Worm (Caenorhabditis elegans) whole organism, L4 larva: ENCODE data around the gene T07C4.12.

Experiments used
- F37D6.2 ChIP-seq: sonication (generic microtip); optimal IDR thresholded peaks from 2 replicates; lab custom pipeline; 2016; ENCODE audit warnings: mild to moderate bottlenecking, missing genetic modification characterization, missing compliant biosample characterization
- F49E8.2 ChIP-seq: sonication (generic microtip); optimal IDR thresholded peaks from 2 replicates; lab custom pipeline; 2016; ENCODE audit warnings: missing compliant biosample characterization, mild to moderate bottlenecking, missing genetic modification characterization, borderline replicate concordance
- T26A8.4 ChIP-seq: fragments of 200-800 bp; sonication (Bioruptor generic); IDR thresholded peaks from 2 replicates; pipeline ENCODE4 v1.3.6; 2022; ENCODE audit warnings: missing genetic modification characterization, missing compliant biosample characterization
- Y105C5A.15 ChIP-seq: fragments of 200-800 bp; sonication (Bioruptor generic); IDR thresholded peaks from 2 replicates; pipeline ENCODE4 v1.3.6; 2022; ENCODE audit warnings: missing genetic modification characterization, missing compliant biosample characterization
- Y48G9A.11 ChIP-seq: fragments of 200-800 bp; sonication (Bioruptor generic); IDR thresholded peaks from 2 replicates; pipeline ENCODE4 v1.3.6; 2022; ENCODE audit warnings: missing genetic modification reagents, missing genetic modification characterization, missing compliant biosample characterization
- Y5F2A.4 ChIP-seq: fragments of 200-800 bp; sonication (Bioruptor generic); optimal IDR thresholded peaks from 2 replicates; lab custom pipeline; 2018; ENCODE audit warnings: mild to moderate bottlenecking, missing genetic modification characterization, missing compliant biosample characterization
- aly-2 ChIP-seq: sonication (generic microtip); optimal IDR thresholded peaks from 2 replicates; lab custom pipeline; 2018; ENCODE audit warnings: missing biosample characterization, missing genetic modification characterization
- arid-1 ChIP-seq: fragments of 200-800 bp; sonication (Bioruptor generic); conservative IDR thresholded peaks from 2 replicates; pipeline ENCODE4 v1.3.6; 2022; ENCODE audit warnings: missing genetic modification reagents, missing genetic modification characterization, missing compliant biosample characterization
- ceh-28 ChIP-seq: fragments of 150-350 bp; optimal IDR thresholded peaks from 2 replicates; lab custom pipeline; 2014; ENCODE audit warnings: missing biosample characterization, missing genetic modification reagents, missing genetic modification characterization
- ceh-44 ChIP-seq: fragments of 200-800 bp; sonication (Bioruptor generic); IDR thresholded peaks from 2 replicates; pipeline ENCODE4 v1.3.6; 2022; ENCODE audit warnings: missing genetic modification reagents, missing genetic modification characterization, missing compliant biosample characterization
- ces-1 ChIP-seq: fragments of 150-350 bp; sonication (generic microtip); optimal IDR thresholded peaks from 4 replicates; lab custom pipeline; 2014; ENCODE audit warnings: missing biosample characterization, missing genetic modification reagents, missing genetic modification characterization
- daf-16 ChIP-seq, 3 experiments: sonication (generic microtip); optimal IDR thresholded peaks; 2 replicates each; lab custom pipeline; 2016 to 2017; ENCODE audit warnings: missing genetic modification characterization in 3 of 3, missing genetic modification reagents in 3 of 3, mild to moderate bottlenecking in 2 of 3, missing compliant biosample characterization in 2 of 3, missing biosample characterization in 1 of 3, moderate library complexity in 1 of 3
- dpl-1 ChIP-seq: fragments of 150-350 bp; optimal IDR thresholded peaks from 2 replicates; lab custom pipeline; 2014; ENCODE audit warnings: missing biosample characterization, missing genetic modification reagents, missing genetic modification characterization
- egl-43 ChIP-seq: fragments of 200-800 bp; sonication (Bioruptor generic); IDR thresholded peaks from 2 replicates; pipeline ENCODE4 v1.3.6; 2022; ENCODE audit warnings: missing genetic modification reagents, missing genetic modification characterization, missing compliant biosample characterization
- hif-1 ChIP-seq, 2 experiments: sonication (generic microtip); optimal IDR thresholded peaks; 2 replicates each; lab custom pipeline; 2016 to 2017; ENCODE audit warnings: missing compliant biosample characterization in 2 of 2, missing genetic modification characterization in 2 of 2, missing genetic modification reagents in 2 of 2, missing genotype in 2 of 2, mild to moderate bottlenecking in 1 of 2
- hlh-11 ChIP-seq: fragments of 200-800 bp; sonication (Bioruptor generic); optimal IDR thresholded peaks from 2 replicates; lab custom pipeline; 2018; ENCODE audit warnings: mild to moderate bottlenecking, missing genetic modification characterization, missing compliant biosample characterization
- hlh-30 ChIP-seq: sonication (generic microtip); optimal IDR thresholded peaks from 2 replicates; lab custom pipeline; 2017; ENCODE audit warnings: antibody characterized with exemption, mild to moderate bottlenecking, missing genetic modification characterization, missing compliant biosample characterization; ENCODE audit not compliant: insufficient read depth
- hmg-1.1 ChIP-seq: fragments of 200-800 bp; sonication (Bioruptor generic); IDR thresholded peaks from 2 replicates; pipeline ENCODE4 v1.3.6; 2022; ENCODE audit warnings: missing genetic modification reagents, missing genetic modification characterization, missing compliant biosample characterization
- lin-13 ChIP-seq: fragments of 150-350 bp; optimal IDR thresholded peaks from 2 replicates; lab custom pipeline; 2014; ENCODE audit warnings: missing biosample characterization, missing genetic modification reagents, missing genetic modification characterization
- lin-15B ChIP-seq: fragments of 150-350 bp; sonication (generic microtip); optimal IDR thresholded peaks from 3 replicates; lab custom pipeline; 2014; ENCODE audit warnings: missing biosample characterization, missing genetic modification characterization
- lin-29 ChIP-seq: fragments of 200-800 bp; sonication (Bioruptor generic); IDR thresholded peaks from 2 replicates; pipeline ENCODE4 v1.3.6; 2022; ENCODE audit warnings: missing genetic modification reagents, missing genetic modification characterization, missing compliant biosample characterization
- lin-38 ChIP-seq: fragments of 200-800 bp; sonication (Bioruptor generic); IDR thresholded peaks from 2 replicates; pipeline ENCODE4 v1.3.6; 2022; ENCODE audit warnings: missing genetic modification reagents, missing genetic modification characterization, missing compliant biosample characterization
- lsy-2 ChIP-seq, 2 experiments: fragments of 150-350 bp in 1 of 2; sonication (generic microtip) in 1 of 2; optimal IDR thresholded peaks; 2 replicates each; lab custom pipeline; 2014 to 2017; ENCODE audit warnings: missing biosample characterization in 2 of 2, missing genetic modification characterization in 2 of 2
- mep-1 ChIP-seq: fragments of 150-350 bp; sonication (generic microtip); optimal IDR thresholded peaks from 3 replicates; lab custom pipeline; 2014; ENCODE audit warnings: missing biosample characterization, missing genetic modification characterization
- mes-2 ChIP-seq: sonication (generic microtip); optimal IDR thresholded peaks from 2 replicates; lab custom pipeline; 2016; ENCODE audit warnings: missing genotype, mild to moderate bottlenecking, missing genetic modification characterization, missing compliant biosample characterization; ENCODE audit not compliant: poor library complexity, severe bottlenecking
- nhr-28 ChIP-seq: fragments of 150-350 bp; optimal IDR thresholded peaks from 2 replicates; lab custom pipeline; 2014; ENCODE audit warnings: missing biosample characterization, missing genetic modification characterization
- nhr-42 ChIP-seq: fragments of 200-800 bp; sonication (Bioruptor generic); IDR thresholded peaks from 2 replicates; pipeline ENCODE4 v1.3.6; 2022; ENCODE audit warnings: missing genetic modification characterization, missing compliant biosample characterization
- nhr-6 ChIP-seq: fragments of 150-350 bp; optimal IDR thresholded peaks from 2 replicates; lab custom pipeline; 2014; ENCODE audit warnings: missing biosample characterization, missing genetic modification characterization
- pha-4 ChIP-seq, 2 experiments: fragments of 150-350 bp in 1 of 2; fragments of 200-800 bp in 1 of 2; sonication (Bioruptor generic) in 1 of 2; IDR thresholded peaks in 1 of 2; optimal IDR thresholded peaks in 1 of 2; 2 replicates each; pipeline versions ENCODE4 v1.3.6 to Lab custom; 2014 to 2022; ENCODE audit warnings: missing genetic modification characterization in 2 of 2, missing genetic modification reagents in 2 of 2, missing biosample characterization in 1 of 2, missing compliant biosample characterization in 1 of 2
- rbr-2 ChIP-seq: sonication (generic microtip); optimal IDR thresholded peaks from 2 replicates; lab custom pipeline; 2016; ENCODE audit warnings: missing genotype, missing genetic modification characterization, missing compliant biosample characterization
- set-16 ChIP-seq: fragments of 200-800 bp; sonication (Bioruptor generic); IDR thresholded peaks from 2 replicates; pipeline ENCODE4 v1.3.6; 2022; ENCODE audit warnings: missing genetic modification reagents, missing genetic modification characterization, missing compliant biosample characterization
- snpc-1.2 ChIP-seq: fragments of 200-800 bp; sonication (Bioruptor generic); IDR thresholded peaks from 2 replicates; pipeline ENCODE4 v1.3.6; 2022; ENCODE audit warnings: missing genetic modification reagents, missing genetic modification characterization, missing compliant biosample characterization
- spr-3 ChIP-seq: fragments of 200-800 bp; sonication (Bioruptor generic); optimal IDR thresholded peaks from 2 replicates; lab custom pipeline; 2018; ENCODE audit warnings: mild to moderate bottlenecking, missing genetic modification characterization, missing compliant biosample characterization
- unc-130 ChIP-seq: sonication (generic microtip); optimal IDR thresholded peaks from 2 replicates; lab custom pipeline; 2016; ENCODE audit warnings: missing genetic modification reagents, missing genetic modification characterization, missing compliant biosample characterization
- vab-7 ChIP-seq: fragments of 200-800 bp; sonication (Bioruptor generic); IDR thresholded peaks from 2 replicates; pipeline ENCODE4 v1.3.6; 2022; ENCODE audit warnings: missing genetic modification reagents, missing genetic modification characterization, missing compliant biosample characterization
- zfp-3 ChIP-seq: fragments of 200-800 bp; sonication (Bioruptor generic); conservative IDR thresholded peaks from 2 replicates; pipeline ENCODE4 v1.3.6; 2022; ENCODE audit warnings: missing genetic modification reagents, missing genetic modification characterization, missing compliant biosample characterization

T07C4.12 gene

ce11 chrIII:10328565-10329541 lies 3.6 kb downstream of the T07C4.12 start (continued):
- peak; percentile 7 for TF ChIP-seq nhr-28

- peak; percentile 61; the same call in 1 of the 2 replicates for TF ChIP-seq egl-43 (GFP tag; lab: Robert Waterston, UW)
- TF ChIP-seq Y105C5A.15: no peak
- no peak for TF ChIP-seq aly-2 (tag; lab: Kevin White, UChicago)
- peak; percentile 79 for TF ChIP-seq set-16 (GFP tag; lab: Robert Waterston, UW)
- no peak for TF ChIP-seq spr-3
- TF ChIP-seq zfp-3 (GFP tag; lab: Robert Waterston, UW): no peak
- no peak for TF ChIP-seq nhr-42
Measured at ce11 chrIII:10326327-10326726, 6.1 kb downstream of the T07C4.12 start.

- TF ChIP-seq lin-15B (tag; lab: Kevin White, UChicago) (no peak), dpl-1 (peak; percentile 37)
Measured at ce11 chrIII:10320788-10321187, 11.7 kb downstream of the T07C4.12 start, which contains the start of gene sas-7. sas-7 (plus strand) TSS chrIII:10321019.

- TF ChIP-seq ceh-44 (GFP tag; lab: Robert Waterston, UW) (0 out of 2 replicates have a peak, but pooled peaks have one; percentile 4), Y48G9A.11 (GFP tag; lab: Robert Waterston, UW) (0 out of 2 replicates have a peak, but pooled peaks have one; percentile 59), mes-2 (tag; lab: Kevin White, UChicago) (peak; percentile 3), lin-38 (peak; percentile 79), arid-1 (GFP tag; lab: Robert Waterston, UW) (peak; percentile 27; the same call in 1 of the 2 replicates), unc-130 (GFP tag; lab: Kevin White, UChicago) (peak; percentile 74), T26A8.4 (GFP tag; lab: Robert Waterston, UW) (0 out of 2 replicates have a peak, but pooled peaks have one; percentile 22), snpc-1.2 (GFP tag; lab: Robert Waterston, UW) (peak; percentile 69; the same call in 1 of the 2 replicates), F49E8.2 (tag; lab: Kevin White, UChicago) (peak; percentile 43)
- TF ChIP-seq, all 104 proteins: peak for 9; not testable (repeated sequence) for 95
Measured at ce11 chrIII:10320228-10320705, 12.2 kb downstream of the T07C4.12 start.

- TF ChIP-seq mep-1 (tag; lab: Kevin White, UChicago) (peak; percentile 29), rbr-2 (tag; lab: Kevin White, UChicago) (peak; percentile 60), lsy-2 (tag; optimal IDR thresholded peaks at IDR 0.05; lab: Kevin White, UChicago) (peak in 1 of 2 experiments; percentile 79), vab-7 (GFP tag; lab: Robert Waterston, UW) (no peak), nhr-28 (peak; percentile 18), daf-16 (GFP tag; optimal IDR thresholded peaks at IDR 0.05; lab: Kevin White, UChicago) (no peak), daf-16 (tag; optimal IDR thresholded peaks at IDR 0.05; lab: Kevin White, UChicago) (peak; percentile 40), ceh-28 (peak; percentile 69), F37D6.2 (tag; lab: Kevin White, UChicago) (peak; percentile 26), lin-38 (peak; percentile 93), hmg-1.1 (GFP tag; lab: Robert Waterston, UW) (peak; percentile 70), hif-1 (tag; optimal IDR thresholded peaks at IDR 0.05; lab: Kevin White, UChicago) (peak in 1 of 2 experiments; percentile 44), mes-2 (tag; lab: Kevin White, UChicago) (peak; percentile 71), hlh-11 (peak; percentile 12), nhr-6 (tag; lab: Kevin White, UChicago) (no peak), dpl-1 (peak; percentile 45), pha-4 (GFP tag; IDR thresholded peaks at IDR 0.05; lab: Robert Waterston, UW) (no peak), pha-4 (tag; optimal IDR thresholded peaks at IDR 0.05; lab: Kevin White, UChicago) (peak; percentile 7), lin-29 (GFP tag; lab: Robert Waterston, UW) (no peak), lin-13 (GFP tag; lab: Kevin White, UChicago) (peak; percentile 45), ces-1 (no peak), hlh-30 (tag; lab: Kevin White, UChicago) (peak; percentile 61), Y5F2A.4 (GFP tag; lab: Kevin White, UChicago) (no peak)
Measured at ce11 chrIII:10318755-10319154, 13.7 kb downstream of the T07C4.12 start, which contains the start of gene unc-69. unc-69 (plus strand) TSS chrIII:10318939.
